Worm (Caenorhabditis elegans) whole organism, mixed stage, embryonic: ENCODE results near the gene nhr-22.

Experiments used
- M03D4.4 ChIP-seq: sonication (generic microtip); optimal IDR thresholded peaks from 2 replicates; lab custom pipeline; 2017; ENCODE audit warnings: mild to moderate bottlenecking, missing genetic modification characterization, missing compliant biosample characterization
- ceh-39 ChIP-seq: fragments of 150-350 bp; optimal IDR thresholded peaks from 2 replicates; lab custom pipeline; 2014; ENCODE audit warnings: missing biosample characterization, missing genetic modification characterization
- ceh-43 ChIP-seq: fragments of 200-800 bp; sonication (Bioruptor generic); optimal IDR thresholded peaks from 2 replicates; lab custom pipeline; 2018; ENCODE audit warnings: mild to moderate bottlenecking, missing genetic modification characterization, moderate library complexity, missing compliant biosample characterization
- ceh-83 ChIP-seq: fragments of 200-800 bp; sonication (Bioruptor generic); optimal IDR thresholded peaks from 2 replicates; lab custom pipeline; 2018; ENCODE audit warnings: mild to moderate bottlenecking, missing genetic modification characterization, missing compliant biosample characterization
- ces-1 ChIP-seq: fragments of 150-350 bp; optimal IDR thresholded peaks from 2 replicates; lab custom pipeline; 2014; ENCODE audit warnings: missing biosample characterization, missing genetic modification reagents, missing genetic modification characterization
- drap-1 ChIP-seq: fragments of 200-800 bp; sonication (Bioruptor generic); optimal IDR thresholded peaks from 3 replicates; lab custom pipeline; 2018; ENCODE audit warnings: mild to moderate bottlenecking, missing genetic modification characterization, missing compliant biosample characterization
- elt-1 ChIP-seq: sonication (generic microtip); optimal IDR thresholded peaks from 2 replicates; lab custom pipeline; 2017; ENCODE audit warnings: missing genetic modification characterization, mild to moderate bottlenecking, missing compliant biosample characterization, antibody characterized with exemption, moderate library complexity, borderline replicate concordance; ENCODE audit not compliant: insufficient read depth
- elt-3 ChIP-seq: fragments of 150-350 bp; optimal IDR thresholded peaks from 2 replicates; lab custom pipeline; 2014; ENCODE audit warnings: missing biosample characterization, missing genetic modification characterization
- flh-1 ChIP-seq: fragments of 200-800 bp; sonication (Bioruptor generic); optimal IDR thresholded peaks from 2 replicates; lab custom pipeline; 2018; ENCODE audit warnings: mild to moderate bottlenecking, missing genetic modification characterization, moderate library complexity, missing compliant biosample characterization
- ham-2 ChIP-seq: fragments of 200-800 bp; sonication (Bioruptor generic); optimal IDR thresholded peaks from 2 replicates; lab custom pipeline; 2018; ENCODE audit warnings: mild to moderate bottlenecking, missing genetic modification characterization, missing compliant biosample characterization
- lin-13 ChIP-seq: fragments of 150-350 bp; optimal IDR thresholded peaks from 2 replicates; lab custom pipeline; 2014; ENCODE audit warnings: missing biosample characterization, missing genetic modification characterization
- lin-32 ChIP-seq: fragments of 200-800 bp; sonication (Bioruptor generic); optimal IDR thresholded peaks from 2 replicates; lab custom pipeline; 2018; ENCODE audit warnings: mild to moderate bottlenecking, missing genetic modification characterization, missing compliant biosample characterization
- mab-5 ChIP-seq: fragments of 150-350 bp; optimal IDR thresholded peaks from 2 replicates; lab custom pipeline; 2014; ENCODE audit warnings: missing biosample characterization, missing genetic modification characterization
- mep-1 ChIP-seq: fragments of 150-350 bp; optimal IDR thresholded peaks from 2 replicates; lab custom pipeline; 2017; ENCODE audit warnings: missing biosample characterization, missing genetic modification reagents, missing genetic modification characterization, inconsistent platforms
- nhr-2 ChIP-seq: fragments of 150-350 bp; optimal IDR thresholded peaks from 2 replicates; lab custom pipeline; 2014; ENCODE audit warnings: missing biosample characterization, missing genetic modification characterization
- nhr-237 ChIP-seq: fragments of 150-350 bp; optimal IDR thresholded peaks from 2 replicates; lab custom pipeline; 2014; ENCODE audit warnings: missing biosample characterization, missing genetic modification characterization
- nhr-28 ChIP-seq: fragments of 150-350 bp; optimal IDR thresholded peaks from 2 replicates; lab custom pipeline; 2014; ENCODE audit warnings: missing biosample characterization, missing genetic modification characterization
- pha-4 ChIP-seq: fragments of 150-350 bp; optimal IDR thresholded peaks from 2 replicates; lab custom pipeline; 2018; ENCODE audit warnings: missing biosample characterization, missing genetic modification reagents, missing genetic modification characterization
- sem-2 ChIP-seq: fragments of 200-800 bp; sonication (Bioruptor generic); optimal IDR thresholded peaks from 2 replicates; lab custom pipeline; 2018; ENCODE audit warnings: mild to moderate bottlenecking, missing genetic modification characterization, missing compliant biosample characterization
- snpc-4 ChIP-seq: fragments of 150-350 bp; optimal IDR thresholded peaks from 2 replicates; lab custom pipeline; 2014; ENCODE audit warnings: missing biosample characterization, missing genetic modification characterization
- sptf-1 ChIP-seq: sonication (generic microtip); optimal IDR thresholded peaks from 2 replicates; lab custom pipeline; 2017; ENCODE audit warnings: mild to moderate bottlenecking, missing genetic modification characterization, moderate library complexity, missing compliant biosample characterization
- unc-120 ChIP-seq: sonication (generic microtip); optimal IDR thresholded peaks from 2 replicates; lab custom pipeline; 2017; ENCODE audit warnings: missing genetic modification characterization, missing compliant biosample characterization; ENCODE audit not compliant: poor library complexity, severe bottlenecking
- unc-39 ChIP-seq: fragments of 150-350 bp; optimal IDR thresholded peaks from 2 replicates; lab custom pipeline; 2014; ENCODE audit warnings: missing biosample characterization, missing genetic modification characterization
- unc-62 ChIP-seq: fragments of 150-350 bp; optimal IDR thresholded peaks from 2 replicates; lab custom pipeline; 2014; ENCODE audit warnings: missing biosample characterization, missing genetic modification reagents, missing genetic modification characterization
- zip-8 ChIP-seq: fragments of 150-350 bp; optimal IDR thresholded peaks from 2 replicates; lab custom pipeline; 2014; ENCODE audit warnings: missing biosample characterization, missing genetic modification characterization
- ztf-11 ChIP-seq: fragments of 150-350 bp; optimal IDR thresholded peaks from 2 replicates; lab custom pipeline; 2014; ENCODE audit warnings: missing biosample characterization, missing genetic modification characterization

Gene nhr-22

DNA sequence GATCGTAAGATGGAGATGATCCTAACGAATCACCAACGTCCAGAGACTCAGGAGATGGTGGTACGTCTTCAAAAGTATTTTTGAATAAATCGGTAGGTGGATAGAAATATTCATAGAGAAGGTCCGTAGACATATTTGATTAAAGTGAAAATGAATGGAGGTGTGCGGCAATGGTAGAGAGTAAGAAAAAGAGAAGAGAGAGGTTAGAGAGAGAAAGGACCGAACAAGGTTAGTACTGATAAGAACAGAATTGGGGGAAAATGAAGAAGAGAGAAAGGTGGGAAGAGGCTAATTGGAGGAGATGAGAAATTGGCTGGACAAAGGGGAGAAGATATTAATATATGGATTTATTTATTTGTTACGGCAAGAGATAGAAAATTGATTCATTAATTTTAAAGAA lies at the start of gene nhr-22:
TSS of gene nhr-22 (minus strand) at position 137 of the 400 bp plus-strand sequence.
- TF ChIP-seq drap-1 (GFP tag; lab: Kevin White, UChicago): no peak
- TF ChIP-seq mab-5: no peak
- TF ChIP-seq snpc-4 (tag; lab: Kevin White, UChicago): no peak
- TF ChIP-seq elt-1 (tag; lab: Kevin White, UChicago): no peak
- no peak for TF ChIP-seq ces-1 (GFP tag; lab: Kevin White, UChicago)
- no peak for TF ChIP-seq nhr-2 (tag; lab: Kevin White, UChicago)
- no peak for TF ChIP-seq lin-32 (GFP tag; lab: Kevin White, UChicago)
- no peak for TF ChIP-seq elt-3 (tag; lab: Kevin White, UChicago)
- no peak for TF ChIP-seq lin-13 (tag; lab: Kevin White, UChicago)
- no peak for TF ChIP-seq M03D4.4
- no peak for TF ChIP-seq zip-8 (tag; lab: Kevin White, UChicago)
- no peak for TF ChIP-seq unc-120 (tag; lab: Kevin White, UChicago)

ce11 chrII:6499067-6499466 lies 49.5 kb upstream of the nhr-22 start, which contains the start of gene twk-49:
Gene twk-49 (minus strand): TSS chrII:6499167.
- TF ChIP-seq nhr-28 (tag; lab: Kevin White, UChicago): no peak
- TF ChIP-seq nhr-2 (tag; lab: Kevin White, UChicago): no peak
- TF ChIP-seq unc-62 (GFP tag; lab: Kevin White, UChicago): no peak
- TF ChIP-seq lin-13 (tag; lab: Kevin White, UChicago): no peak
- no peak for TF ChIP-seq flh-1 (GFP tag; lab: Kevin White, UChicago)
- no peak for TF ChIP-seq sem-2
- TF ChIP-seq sptf-1 (tag; lab: Kevin White, UChicago): no peak
- no peak for TF ChIP-seq M03D4.4
- TF ChIP-seq lin-32 (GFP tag; lab: Kevin White, UChicago): no peak

DNA sequence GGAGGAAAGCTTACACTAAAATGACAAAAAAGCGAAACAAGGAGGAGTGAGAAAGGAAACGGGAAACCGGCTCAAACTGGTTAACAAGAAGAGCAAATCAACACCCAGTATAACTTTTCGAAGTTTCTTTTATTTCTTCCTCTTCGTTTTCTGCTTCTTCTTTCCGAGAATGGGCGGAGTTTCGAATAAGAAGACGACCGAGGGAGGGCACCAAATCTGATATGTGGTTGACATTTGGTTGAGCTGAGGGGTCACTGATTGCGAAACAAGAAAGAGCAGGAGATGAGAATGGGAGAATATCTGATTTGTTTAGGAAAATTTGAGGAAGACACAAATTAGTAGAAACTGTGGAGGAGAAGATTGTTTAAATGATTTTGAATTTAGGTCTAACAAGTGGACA lies 49.0 kb upstream of the nhr-22 start:
- TF ChIP-seq ces-1 (GFP tag; lab: Kevin White, UChicago) (peak; percentile 52), mep-1 (tag; lab: Kevin White, UChicago) (no peak)

DNA sequence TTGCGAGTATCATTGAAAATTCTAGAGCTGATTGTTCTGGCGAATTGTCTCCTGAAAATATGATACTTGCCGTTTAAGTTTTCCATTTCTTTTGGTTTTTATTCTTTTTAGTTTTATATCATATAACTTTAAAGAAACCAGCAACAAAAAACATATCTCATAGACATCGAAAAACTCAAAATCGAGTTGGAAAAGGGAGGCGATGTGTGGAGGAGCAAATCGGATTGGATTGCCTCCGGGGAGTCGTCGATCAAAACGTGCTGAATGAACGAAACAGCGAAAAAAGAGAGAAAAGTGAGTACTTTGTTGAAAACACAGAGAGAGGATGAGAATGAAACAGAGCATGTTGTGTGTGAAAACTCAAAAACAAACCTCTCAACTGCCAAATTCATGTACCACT lies 47.5 kb upstream of the nhr-22 start:
- TF ChIP-seq ces-1 (GFP tag; lab: Kevin White, UChicago) (peak; percentile 34), flh-1 (GFP tag; lab: Kevin White, UChicago) (no peak), zip-8 (tag; lab: Kevin White, UChicago) (no peak)

- TF ChIP-seq unc-39 (tag; lab: Kevin White, UChicago) (no peak), mep-1 (tag; lab: Kevin White, UChicago) (no peak), lin-13 (tag; lab: Kevin White, UChicago) (no peak), ceh-39 (tag; lab: Kevin White, UChicago) (no peak), ces-1 (GFP tag; lab: Kevin White, UChicago) (no peak), pha-4 (no peak), ztf-11 (tag; lab: Kevin White, UChicago) (no peak), ceh-43 (GFP tag; lab: Kevin White, UChicago) (no peak), elt-1 (tag; lab: Kevin White, UChicago) (no peak), elt-3 (tag; lab: Kevin White, UChicago) (no peak), sptf-1 (tag; lab: Kevin White, UChicago) (no peak), nhr-237 (no peak), mab-5 (no peak), ham-2 (GFP tag; lab: Kevin White, UChicago) (no peak), flh-1 (GFP tag; lab: Kevin White, UChicago) (no peak), ceh-83 (GFP tag; lab: Kevin White, UChicago) (no peak), snpc-4 (tag; lab: Kevin White, UChicago) (no peak)
These were observed 46.9 kb upstream of the nhr-22 start for ce11 chrII:6496496-6496895.

ce11 chrII:6493709-6494326 lies 44.2 kb upstream of the nhr-22 start:
- TF ChIP-seq snpc-4 (tag; lab: Kevin White, UChicago): no peak
